Fruit fly (Drosophila melanogaster) whole organism, embryonic: Measurements from ENCODE around the gene Bicra.
A peak's percentile ranks its signal among the peaks of the same experiment; 100 is the strongest.

ENCODE experiments used
- CG10267 ChIP-seq: fragments of 200-800 bp; sonication (Bioruptor generic); optimal IDR thresholded peaks from 2 replicates; lab custom pipeline; 2018; ENCODE audit warnings: missing biosample characterization, mild to moderate bottlenecking, missing genetic modification characterization, moderate library complexity
- CG10654 ChIP-seq: fragments of 200-800 bp; sonication (Bioruptor generic); optimal IDR thresholded peaks from 2 replicates; lab custom pipeline; 2016; ENCODE audit warnings: missing biosample characterization, missing genetic modification characterization
- CG11696 ChIP-seq: fragments of 200-800 bp; sonication (Bioruptor generic); IDR thresholded peaks from 2 replicates; pipeline ENCODE4 v1.3.6; 2022; ENCODE audit warnings: missing biosample characterization, missing genetic modification characterization
- CG1233 ChIP-seq: fragments of 200-800 bp; sonication (Bioruptor generic); optimal IDR thresholded peaks from 4 replicates; lab custom pipeline; 2018; ENCODE audit warnings: missing biosample characterization, mild to moderate bottlenecking, missing genetic modification characterization
- CG12391 ChIP-seq: fragments of 200-800 bp; sonication (Bioruptor generic); optimal IDR thresholded peaks from 3 replicates; lab custom pipeline; 2018; ENCODE audit warnings: missing biosample characterization, mild to moderate bottlenecking, missing genetic modification characterization, moderate library complexity
- CG13894 ChIP-seq: fragments of 200-800 bp; sonication (Bioruptor generic); optimal IDR thresholded peaks from 3 replicates; lab custom pipeline; 2018; ENCODE audit warnings: missing biosample characterization, mild to moderate bottlenecking, missing genetic modification characterization, moderate library complexity
- CG14014 ChIP-seq: fragments of 200-800 bp; sonication (Bioruptor generic); IDR thresholded peaks from 2 replicates; pipeline ENCODE4 v1.3.6; 2022; ENCODE audit warnings: missing biosample characterization, missing genetic modification characterization
- CG14441 ChIP-seq: fragments of 200-800 bp; sonication (Bioruptor generic); IDR thresholded peaks from 2 replicates; pipeline ENCODE4 v1.3.6; 2022; ENCODE audit warnings: missing biosample characterization, missing genetic modification characterization
- CG15601 ChIP-seq: fragments of 200-800 bp; sonication (Bioruptor generic); optimal IDR thresholded peaks from 3 replicates; lab custom pipeline; 2019; ENCODE audit warnings: missing biosample characterization, mild to moderate bottlenecking, missing genetic modification characterization, moderate library complexity
- CG2875 ChIP-seq: fragments of 200-800 bp; sonication (Bioruptor generic); optimal IDR thresholded peaks from 2 replicates; lab custom pipeline; 2017; ENCODE audit warnings: missing biosample characterization, mild to moderate bottlenecking, missing genetic modification characterization, missing genetic modification reagents
- CG30403 ChIP-seq: fragments of 200-800 bp; sonication (Bioruptor generic); optimal IDR thresholded peaks from 3 replicates; lab custom pipeline; 2016; ENCODE audit warnings: missing biosample characterization, missing genetic modification characterization
- CG3163 ChIP-seq: fragments of 200-800 bp; sonication (Bioruptor generic); optimal IDR thresholded peaks from 3 replicates; lab custom pipeline; 2016; ENCODE audit warnings: missing biosample characterization, missing genetic modification characterization
- CG3281 ChIP-seq: fragments of 200-800 bp; sonication (Bioruptor generic); optimal IDR thresholded peaks from 3 replicates; lab custom pipeline; 2017; ENCODE audit warnings: missing biosample characterization, mild to moderate bottlenecking, missing genetic modification characterization
- CG3726 ChIP-seq: fragments of 200-800 bp; sonication (Bioruptor generic); IDR thresholded peaks from 3 replicates; pipeline ENCODE4, ENCODE4 v1.3.6; 2022; ENCODE audit warnings: missing biosample characterization, missing genetic modification characterization
- CG5953 ChIP-seq: fragments of 200-800 bp; sonication (Bioruptor generic); IDR thresholded peaks from 2 replicates; pipeline ENCODE4 v1.3.6; 2022; ENCODE audit warnings: missing biosample characterization, missing genetic modification characterization
- CG6254 ChIP-seq: fragments of 200-800 bp; sonication (Bioruptor generic); optimal IDR thresholded peaks from 3 replicates; lab custom pipeline; 2017; ENCODE audit warnings: mild to moderate bottlenecking, missing biosample characterization, missing genetic modification reagents, missing genetic modification characterization
- CG6813 ChIP-seq: fragments of 200-800 bp; sonication (Bioruptor generic); optimal IDR thresholded peaks from 2 replicates; lab custom pipeline; 2017; ENCODE audit warnings: missing biosample characterization, missing genetic modification characterization, mild to moderate bottlenecking, moderate library complexity, missing genetic modification reagents
- CG6854 ChIP-seq: fragments of 200-800 bp; sonication (Bioruptor generic); optimal IDR thresholded peaks from 3 replicates; lab custom pipeline; 2017; ENCODE audit warnings: missing biosample characterization, mild to moderate bottlenecking, missing genetic modification characterization
- CG8944 ChIP-seq: fragments of 200-800 bp; sonication (Bioruptor generic); optimal IDR thresholded peaks from 3 replicates; lab custom pipeline; 2016; ENCODE audit warnings: missing biosample characterization, missing genetic modification characterization
- CG9437 ChIP-seq: fragments of 200-800 bp; sonication (Bioruptor generic); optimal IDR thresholded peaks from 2 replicates; lab custom pipeline; 2018; ENCODE audit warnings: missing biosample characterization, mild to moderate bottlenecking, missing genetic modification characterization
- Camta ChIP-seq: fragments of 200-800 bp; sonication (Bioruptor generic); optimal IDR thresholded peaks from 2 replicates; lab custom pipeline; 2016; ENCODE audit warnings: missing biosample characterization, missing genetic modification characterization
- H2.0 ChIP-seq: fragments of 200-800 bp; sonication (Bioruptor generic); IDR thresholded peaks from 2 replicates; pipeline ENCODE4 v1.3.6; 2022; ENCODE audit warnings: missing biosample characterization, missing genetic modification characterization
- HLHmδ ChIP-seq: fragments of 200-800 bp; sonication (Bioruptor generic); optimal IDR thresholded peaks from 2 replicates; lab custom pipeline; 2018; ENCODE audit warnings: missing biosample characterization, mild to moderate bottlenecking, missing genetic modification characterization, moderate library complexity
- Hr78 ChIP-seq, 2 experiments: fragments of 200-800 bp in 1 of 2; fragments of >200 bp in 1 of 2; sonication (Bioruptor generic) in 1 of 2; optimal IDR thresholded peaks; 2 replicates each; lab custom pipeline; 2017 to 2019; ENCODE audit warnings: missing biosample characterization in 2 of 2, missing genetic modification characterization in 2 of 2, mild to moderate bottlenecking in 1 of 2, moderate library complexity in 1 of 2
- Hsf ChIP-seq: fragments of 200-800 bp; sonication (Bioruptor generic); optimal IDR thresholded peaks from 3 replicates; lab custom pipeline; 2016; ENCODE audit warnings: missing biosample characterization, missing genetic modification characterization
- Max ChIP-seq: fragments of 200-800 bp; sonication (Bioruptor generic); optimal IDR thresholded peaks from 2 replicates; lab custom pipeline; 2016; ENCODE audit warnings: missing biosample characterization, mild to moderate bottlenecking, missing genetic modification characterization
- Mes4 ChIP-seq: fragments of 200-800 bp; sonication (Bioruptor generic); optimal IDR thresholded peaks from 2 replicates; lab custom pipeline; 2016; ENCODE audit warnings: missing biosample characterization, missing genetic modification characterization
- PHDP ChIP-seq: fragments of 200-800 bp; sonication (Bioruptor generic); optimal IDR thresholded peaks from 3 replicates; lab custom pipeline; 2018; ENCODE audit warnings: missing biosample characterization, mild to moderate bottlenecking, missing genetic modification characterization, moderate library complexity
- Six4 ChIP-seq: fragments of 200-800 bp; sonication (Bioruptor generic); optimal IDR thresholded peaks from 2 replicates; lab custom pipeline; 2016; ENCODE audit warnings: missing biosample characterization, missing genetic modification characterization
- Ssrp ChIP-seq: fragments of 200-800 bp; sonication (Bioruptor generic); optimal IDR thresholded peaks from 2 replicates; lab custom pipeline; 2018; ENCODE audit warnings: missing biosample characterization, mild to moderate bottlenecking, missing genetic modification characterization, moderate library complexity
- TFAM ChIP-seq: fragments of 200-800 bp; sonication (Bioruptor generic); optimal IDR thresholded peaks from 2 replicates; lab custom pipeline; 2017; ENCODE audit warnings: missing biosample characterization, missing genetic modification characterization, inconsistent platforms
- chm ChIP-seq: fragments of 200-800 bp; sonication (Bioruptor generic); IDR thresholded peaks from 2 replicates; pipeline ENCODE4 v1.3.6; 2022; ENCODE audit warnings: missing biosample characterization, missing genetic modification characterization
- crc ChIP-seq: fragments of 200-800 bp; sonication (Bioruptor generic); optimal IDR thresholded peaks from 2 replicates; lab custom pipeline; 2016; ENCODE audit warnings: missing biosample characterization, missing genetic modification characterization
- ems ChIP-seq: fragments of 200-800 bp; sonication (Bioruptor generic); optimal IDR thresholded peaks from 3 replicates; lab custom pipeline; 2016; ENCODE audit warnings: missing biosample characterization, missing genetic modification characterization
- fd96Cb ChIP-seq: fragments of 200-800 bp; sonication (Bioruptor generic); optimal IDR thresholded peaks from 2 replicates; lab custom pipeline; 2018; ENCODE audit warnings: missing biosample characterization, mild to moderate bottlenecking, missing genetic modification characterization, moderate library complexity
- gcm2 ChIP-seq: fragments of 200-800 bp; sonication (Bioruptor generic); optimal IDR thresholded peaks from 2 replicates; lab custom pipeline; 2016; ENCODE audit warnings: missing biosample characterization, missing genetic modification characterization
- gfzf ChIP-seq: fragments of 200-800 bp; sonication (Bioruptor generic); optimal IDR thresholded peaks from 2 replicates; lab custom pipeline; 2016; ENCODE audit warnings: missing biosample characterization, mild to moderate bottlenecking, missing genetic modification characterization, moderate library complexity
- kah ChIP-seq: fragments of 200-800 bp; sonication (Bioruptor generic); optimal IDR thresholded peaks from 2 replicates; lab custom pipeline; 2018; ENCODE audit warnings: missing biosample characterization, mild to moderate bottlenecking, missing genetic modification characterization
- ken ChIP-seq: fragments of 200-800 bp; sonication (Bioruptor generic); IDR thresholded peaks from 3 replicates; pipeline ENCODE4 v1.3.6; 2022; ENCODE audit warnings: missing biosample characterization, missing genetic modification characterization
- lola ChIP-seq, 3 experiments: fragments of >200 bp in 2 of 3; fragments of 200-800 bp in 1 of 3; sonication (Bioruptor generic) in 1 of 3; optimal IDR thresholded peaks; 2 replicates each; lab custom pipeline; 2017 to 2019; ENCODE audit warnings: missing biosample characterization in 3 of 3, missing genetic modification characterization in 3 of 3, mild to moderate bottlenecking in 1 of 3, moderate library complexity in 1 of 3
- org-1 ChIP-seq: fragments of 200-800 bp; sonication (Bioruptor generic); optimal IDR thresholded peaks from 2 replicates; lab custom pipeline; 2017; ENCODE audit warnings: missing biosample characterization, missing genetic modification characterization
- peb ChIP-seq: fragments of 200-800 bp; sonication (Bioruptor generic); IDR thresholded peaks from 2 replicates; pipeline ENCODE4 v1.3.6; 2022; ENCODE audit warnings: missing biosample characterization, missing genetic modification characterization
- phol ChIP-seq: fragments of 200-800 bp; sonication (Bioruptor generic); optimal IDR thresholded peaks from 3 replicates; lab custom pipeline; 2018; ENCODE audit warnings: missing biosample characterization, mild to moderate bottlenecking, missing genetic modification characterization, moderate library complexity
- prd ChIP-seq, 3 experiments: fragments of >200 bp in 2 of 3; fragments of 200-800 bp in 1 of 3; sonication (Bioruptor generic) in 1 of 3; optimal IDR thresholded peaks in 2 of 3; IDR thresholded peaks in 1 of 3; 2 replicates in 2 of 3; 3 replicates in 1 of 3; pipeline versions ENCODE4 v1.3.6 to Lab custom; 2017 to 2022; ENCODE audit warnings: missing biosample characterization in 1 of 3, missing genetic modification characterization in 1 of 3
- sd ChIP-seq: fragments of 200-800 bp; sonication (Bioruptor generic); optimal IDR thresholded peaks from 3 replicates; lab custom pipeline; 2018; ENCODE audit warnings: missing biosample characterization, mild to moderate bottlenecking, missing genetic modification characterization, moderate library complexity
- seq ChIP-seq: fragments of 200-800 bp; sonication (Bioruptor generic); IDR thresholded peaks from 2 replicates; pipeline ENCODE4 v1.3.6; 2022; ENCODE audit warnings: missing biosample characterization, missing genetic modification characterization
- trem ChIP-seq: fragments of 200-800 bp; optimal IDR thresholded peaks from 3 replicates; lab custom pipeline; 2019; ENCODE audit warnings: missing biosample characterization, mild to moderate bottlenecking, missing genetic modification characterization, moderate library complexity
- usp ChIP-seq: fragments of >200 bp; optimal IDR thresholded peaks from 2 replicates; lab custom pipeline; 2017; ENCODE audit warnings: missing biosample characterization, missing genetic modification characterization

Gene Bicra

dm6 chr3R:29033909-29034629 is 28.8 kb upstream of the Bicra start, which contains the start of the genes beta4GalNAcTB and Cpsf100 (continued):
- TF ChIP-seq Max (peak; percentile 78), CG10267 (tag; lab: Kevin White, UChicago) (peak; percentile 56), CG6854 (GFP tag; lab: Kevin White, UChicago) (peak; percentile 48), CG13894 (tag; lab: Kevin White, UChicago) (no peak), Hsf (peak; percentile 82), CG3163 (GFP tag; lab: Kevin White, UChicago) (no peak), trem (peak; percentile 54), usp (GFP tag; lab: Kevin White, UChicago) (no peak), HLHmδ (GFP tag; lab: Kevin White, UChicago) (no peak), CG3726 (GFP tag; lab: Robert Waterston, UW) (peak; percentile 9; the same call in 1 of the 3 replicates), CG6813 (GFP tag; lab: Kevin White, UChicago) (no peak), Mes4 (GFP tag; lab: Kevin White, UChicago) (peak; percentile 55), CG2875 (peak; percentile 28), gfzf (no peak), PHDP (tag; lab: Kevin White, UChicago) (peak; percentile 47), CG10654 (GFP tag; lab: Kevin White, UChicago) (peak; percentile 71), H2.0 (GFP tag; lab: Robert Waterston, UW) (peak; percentile 63), CG14441 (GFP tag; lab: Robert Waterston, UW) (peak; percentile 71), CG9437 (GFP tag; lab: Kevin White, UChicago) (peak; percentile 86), CG3281 (GFP tag; lab: Kevin White, UChicago) (peak; percentile 64), sd (tag; lab: Kevin White, UChicago) (no peak), ken (GFP tag; lab: Robert Waterston, UW) (peak; percentile 59; the same call in 1 of the 3 replicates), fd96Cb (tag; lab: Kevin White, UChicago) (peak; percentile 51), CG30403 (GFP tag; lab: Kevin White, UChicago) (peak; percentile 92), Six4 (GFP tag; lab: Kevin White, UChicago) (peak; percentile 49), peb (GFP tag; lab: Robert Waterston, UW) (0 out of 2 replicates have a peak, but pooled peaks have one; percentile 30), gcm2 (GFP tag; lab: Kevin White, UChicago) (peak; percentile 39), Camta (GFP tag; lab: Kevin White, UChicago) (peak; percentile 66), lola (GFP tag; optimal IDR thresholded peaks at IDR 0.05; lab: Kevin White, UChicago) (peak in 1 of 3 experiments; percentile 81), CG8944 (GFP tag; lab: Kevin White, UChicago) (peak; percentile 35), chm (0 out of 2 replicates have a peak, but pooled peaks have one; percentile 52), CG6254 (GFP tag; lab: Kevin White, UChicago) (no peak), org-1 (GFP tag; lab: Kevin White, UChicago) (peak; percentile 49), CG5953 (0 out of 2 replicates have a peak, but pooled peaks have one; percentile 36), CG11696 (0 out of 2 replicates have a peak, but pooled peaks have one; percentile 37), CG12391 (tag; lab: Kevin White, UChicago) (peak; percentile 78), CG15601 (tag; lab: Kevin White, UChicago) (peak; percentile 68), Hr78 (GFP tag; optimal IDR thresholded peaks at IDR 0.05; lab: Kevin White, UChicago) (no peak), phol (tag; lab: Kevin White, UChicago) (peak; percentile 77), CG1233 (GFP tag; lab: Kevin White, UChicago) (peak; percentile 81), prd (optimal IDR thresholded peaks at IDR 0.05; lab: Kevin White, UChicago) (no peak), prd (GFP tag; IDR thresholded peaks at IDR 0.05; lab: Robert Waterston, UW) (peak; percentile 77), kah (GFP tag; lab: Kevin White, UChicago) (peak; percentile 6), TFAM (no peak), CG14014 (peak; percentile 49; the same call in 1 of the 2 replicates), ems (GFP tag; lab: Kevin White, UChicago) (peak; percentile 21), Ssrp (tag; lab: Kevin White, UChicago) (peak; percentile 72), seq (GFP tag; lab: Robert Waterston, UW) (peak; percentile 47; the same call in 1 of the 2 replicates), crc (GFP tag; lab: Kevin White, UChicago) (peak; percentile 30)
